Worm (Caenorhabditis elegans): ENCODE data around the gene Y70G10A.4.

Gene Y70G10A.4

DNA sequence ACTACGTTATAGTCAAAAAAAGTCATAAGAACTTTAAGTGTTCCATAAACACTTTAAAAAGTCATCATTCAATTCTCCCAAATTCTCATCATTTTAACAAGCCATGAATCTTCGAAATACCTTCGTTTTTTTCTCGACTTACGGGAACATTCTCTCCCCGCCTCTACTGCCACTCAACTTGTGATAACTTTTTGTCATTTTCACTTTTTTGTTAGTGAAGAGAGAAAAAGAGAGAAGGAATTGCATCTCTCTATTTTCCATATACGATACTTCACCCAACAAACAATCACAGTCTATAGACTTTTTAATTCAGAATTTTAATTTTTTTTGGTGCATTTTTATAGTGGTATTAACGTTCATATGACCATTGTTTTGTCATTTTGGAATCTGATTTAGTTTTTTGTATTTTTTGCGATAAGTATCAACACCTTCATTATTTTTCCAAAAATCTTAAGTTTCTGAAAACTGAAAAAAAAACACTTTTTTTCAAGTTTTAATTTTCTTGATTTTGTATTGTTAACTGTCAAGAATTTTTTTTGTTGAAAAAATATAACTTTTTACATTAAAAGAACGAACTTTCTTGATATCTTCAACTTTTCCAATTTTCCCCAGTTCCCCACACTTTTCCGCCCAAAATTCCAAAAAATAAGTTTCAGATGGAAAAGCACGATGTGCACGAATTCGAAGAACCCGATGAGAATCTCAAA is 16.6 kb downstream of the Y70G10A.4 start, which contains the start of gene Y70G10A.3:
Gene Y70G10A.3 (plus strand): TSS at position 657 of the 707 bp plus-strand sequence.
- TF ChIP-seq ceh-31 (tag; optimal IDR thresholded peaks at IDR 0.05) (no peak), pax-1 (tag; optimal IDR thresholded peaks at IDR 0.05) (no peak), tbx-7 (tag; optimal IDR thresholded peaks at IDR 0.05) (no peak), ceh-30 (tag; optimal IDR thresholded peaks at IDR 0.05) (no peak), odd-2 (tag; optimal IDR thresholded peaks at IDR 0.05) (no peak), pqm-1 (tag; optimal IDR thresholded peaks at IDR 0.05) (no peak), zip-5 (tag; optimal IDR thresholded peaks at IDR 0.05) (no peak), hlh-13 (GFP tag; optimal IDR thresholded peaks at IDR 0.05) (no peak), ref-2 (tag; optimal IDR thresholded peaks at IDR 0.05) (no peak), fkh-10 (GFP tag; optimal IDR thresholded peaks at IDR 0.05) (no peak), gmeb-2 (tag; optimal IDR thresholded peaks at IDR 0.05) (no peak), tbx-2 (tag; optimal IDR thresholded peaks at IDR 0.05) (no peak), mec-3 (tag; optimal IDR thresholded peaks at IDR 0.05; ENCODE audit: borderline replicate concordance) (no peak), hlh-15 (tag; optimal IDR thresholded peaks at IDR 0.05) (no peak), ceh-14 (tag; optimal IDR thresholded peaks at IDR 0.05) (no peak), ceh-24 (tag; optimal IDR thresholded peaks at IDR 0.05) (no peak), unc-3 (GFP tag; conservative IDR thresholded peaks at IDR 0.05) (no peak), unc-3 (tag; optimal IDR thresholded peaks at IDR 0.05) (no peak), ztf-16 (tag; optimal IDR thresholded peaks at IDR 0.05) (no peak), ceh-45 (GFP tag; IDR thresholded peaks at IDR 0.05) (no peak)

DNA sequence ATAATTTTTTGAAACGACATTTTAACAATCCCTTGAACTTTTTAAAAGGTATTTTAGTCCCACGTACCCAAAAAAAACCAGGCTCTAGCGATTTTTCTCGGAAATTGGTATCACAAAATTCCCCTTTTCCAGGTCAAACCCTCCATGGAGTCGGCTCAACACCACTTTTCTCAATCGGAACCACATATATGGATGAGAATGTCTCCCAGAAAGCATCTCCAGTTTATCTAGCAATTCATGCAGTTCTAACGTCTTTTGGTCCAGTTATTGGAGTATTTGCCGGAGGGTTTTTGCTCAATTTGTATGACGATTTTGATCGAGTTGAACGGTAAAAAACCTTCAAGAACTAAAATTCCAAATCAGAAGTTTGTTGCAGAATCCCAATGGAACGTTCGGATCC is 18.1 kb downstream of the Y70G10A.4 start:
- no peak for TF ChIP-seq unc-55 (GFP tag; optimal IDR thresholded peaks at IDR 0.05)
- TF ChIP-seq elt-4 (tag; optimal IDR thresholded peaks at IDR 0.05): no peak
- TF ChIP-seq ceh-45 (GFP tag; IDR thresholded peaks at IDR 0.05): no peak
- no peak for TF ChIP-seq madf-2 (tag; optimal IDR thresholded peaks at IDR 0.05)
- no peak for TF ChIP-seq mec-3 (tag; optimal IDR thresholded peaks at IDR 0.05; ENCODE audit: borderline replicate concordance)
- no peak for TF ChIP-seq odd-2 (tag; optimal IDR thresholded peaks at IDR 0.05)
- TF ChIP-seq ceh-22 (tag; optimal IDR thresholded peaks at IDR 0.05): no peak
- no peak for TF ChIP-seq ceh-31 (tag; optimal IDR thresholded peaks at IDR 0.05)
- TF ChIP-seq hlh-13 (GFP tag; optimal IDR thresholded peaks at IDR 0.05): no peak
- TF ChIP-seq pros-1 (tag; optimal IDR thresholded peaks at IDR 0.05): no peak
- TF ChIP-seq ttx-3 (tag; optimal IDR thresholded peaks at IDR 0.05): no peak
- TF ChIP-seq nhr-11 (tag; optimal IDR thresholded peaks at IDR 0.05): no peak
- no peak for TF ChIP-seq ceh-24 (tag; optimal IDR thresholded peaks at IDR 0.05)
- TF ChIP-seq unc-86 (tag; optimal IDR thresholded peaks at IDR 0.05): no peak
- TF ChIP-seq pag-3 (tag; optimal IDR thresholded peaks at IDR 0.05; ENCODE audit: borderline replicate concordance): no peak
- TF ChIP-seq K02D7.2 (tag; optimal IDR thresholded peaks at IDR 0.05): no peak
- no peak for TF ChIP-seq ama-1 (optimal IDR thresholded peaks at IDR 0.05)
- TF ChIP-seq hlh-6 (tag; optimal IDR thresholded peaks at IDR 0.05): no peak

DNA sequence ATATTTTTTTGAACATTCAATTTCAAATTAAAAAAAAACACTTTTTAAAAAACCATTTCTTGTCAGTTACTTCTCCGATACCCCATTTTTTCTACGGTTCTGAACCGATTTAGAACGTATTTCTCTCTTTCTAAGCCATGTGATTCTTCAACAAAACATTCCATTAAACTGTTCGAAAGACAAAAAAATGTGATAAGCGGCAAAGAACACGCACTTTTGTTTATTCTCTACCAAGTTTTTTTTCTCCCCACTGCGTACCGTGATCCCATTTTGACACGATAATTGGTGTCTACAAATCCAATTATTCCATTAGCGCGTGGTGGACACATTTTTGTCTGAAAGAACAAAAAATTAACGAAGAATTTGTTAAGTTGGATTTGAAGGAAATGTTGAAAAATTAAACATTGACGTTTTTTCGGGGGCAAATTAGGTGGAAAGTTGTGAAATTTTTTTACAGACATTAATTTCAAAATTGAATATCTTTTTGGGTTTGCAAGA is 19.4 kb downstream of the Y70G10A.4 start:
- TF ChIP-seq ztf-16 (tag; optimal IDR thresholded peaks at IDR 0.05): no peak
- TF ChIP-seq C38D4.7 (GFP tag; optimal IDR thresholded peaks at IDR 0.05): no peak

DNA sequence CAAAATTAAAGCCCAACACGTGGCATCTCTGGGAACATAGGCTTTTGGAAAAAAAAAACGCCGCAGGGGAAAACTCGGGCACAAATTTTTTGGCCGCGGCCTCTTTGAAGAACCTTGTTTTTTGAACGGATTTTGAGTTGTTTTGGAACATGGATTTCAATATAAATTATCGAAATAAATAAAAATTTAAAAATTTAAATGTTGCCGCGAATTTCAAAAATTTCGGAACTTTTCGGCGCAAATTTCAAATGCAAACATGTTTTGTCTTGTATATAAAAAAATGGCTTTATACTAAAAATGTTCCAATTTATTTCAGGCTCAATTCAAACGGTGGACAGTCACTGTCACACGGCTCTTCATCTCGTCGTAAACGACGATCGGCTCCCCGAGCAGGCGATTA is 22.1 kb downstream of the Y70G10A.4 start:
- TF ChIP-seq ceh-9 (tag; optimal IDR thresholded peaks at IDR 0.05): no peak
- TF ChIP-seq zip-5 (tag; optimal IDR thresholded peaks at IDR 0.05): no peak
- TF ChIP-seq C38D4.7 (GFP tag; optimal IDR thresholded peaks at IDR 0.05): no peak
- TF ChIP-seq ztf-16 (tag; optimal IDR thresholded peaks at IDR 0.05): no peak
